Fruit fly (Drosophila melanogaster) whole organism, embryonic: ENCODE results near the gene CG17929.

ENCODE experiments used
- Adf1 ChIP-seq: fragments of 200-800 bp; sonication (Bioruptor generic); IDR thresholded peaks from 2 replicates; pipeline ENCODE4 v1.3.6; 2022; ENCODE audit warnings: missing biosample characterization, missing genetic modification characterization
- Awh ChIP-seq: fragments of 200-800 bp; sonication (Bioruptor generic); IDR thresholded peaks from 2 replicates; pipeline ENCODE4, ENCODE4 v1.3.6; 2022; ENCODE audit warnings: missing biosample characterization, missing genetic modification characterization
- BtbVII ChIP-seq: fragments of 200-800 bp; sonication (Bioruptor generic); optimal IDR thresholded peaks from 3 replicates; lab custom pipeline; 2017; ENCODE audit warnings: missing biosample characterization, mild to moderate bottlenecking, missing genetic modification characterization
- CG10543 ChIP-seq: fragments of 200-800 bp; sonication (Bioruptor generic); optimal IDR thresholded peaks from 3 replicates; lab custom pipeline; 2017; ENCODE audit warnings: missing biosample characterization, mild to moderate bottlenecking, missing genetic modification characterization, moderate library complexity
- CG11456 ChIP-seq: fragments of 200-800 bp; sonication (Bioruptor generic); IDR thresholded peaks from 3 replicates; pipeline ENCODE4 v1.3.6; 2022; ENCODE audit warnings: missing biosample characterization, missing genetic modification characterization
- CG15269 ChIP-seq: fragments of 200-800 bp; sonication (Bioruptor generic); optimal IDR thresholded peaks from 2 replicates; lab custom pipeline; 2018; ENCODE audit warnings: missing biosample characterization, mild to moderate bottlenecking, missing genetic modification characterization, moderate library complexity
- CG1529 ChIP-seq: fragments of 200-800 bp; sonication (Bioruptor generic); optimal IDR thresholded peaks from 3 replicates; lab custom pipeline; 2018; ENCODE audit warnings: missing biosample characterization, missing genetic modification characterization
- CG15479 ChIP-seq: fragments of 200-800 bp; sonication (Bioruptor generic); optimal IDR thresholded peaks from 3 replicates; lab custom pipeline; 2019; ENCODE audit warnings: missing biosample characterization, mild to moderate bottlenecking, missing genetic modification characterization, moderate library complexity
- CG15514 ChIP-seq: fragments of 200-800 bp; sonication (Bioruptor generic); optimal IDR thresholded peaks from 3 replicates; lab custom pipeline; 2017; ENCODE audit warnings: missing biosample characterization, missing genetic modification characterization, mild to moderate bottlenecking, moderate library complexity, missing genetic modification reagents
- CG16815 ChIP-seq: fragments of 200-800 bp; sonication (Bioruptor generic); optimal IDR thresholded peaks from 3 replicates; lab custom pipeline; 2017; ENCODE audit warnings: missing biosample characterization, mild to moderate bottlenecking, missing genetic modification characterization
- CG17359 ChIP-seq: fragments of 200-800 bp; sonication (Bioruptor generic); optimal IDR thresholded peaks from 3 replicates; lab custom pipeline; 2018; ENCODE audit warnings: missing biosample characterization, mild to moderate bottlenecking, missing genetic modification characterization, moderate library complexity
- CG17829 ChIP-seq: fragments of 200-800 bp; optimal IDR thresholded peaks from 2 replicates; lab custom pipeline; 2019; ENCODE audit warnings: missing biosample characterization, mild to moderate bottlenecking, missing genetic modification characterization, moderate library complexity
- CG32532 ChIP-seq: fragments of 200-800 bp; sonication (Bioruptor generic); IDR thresholded peaks from 2 replicates; pipeline ENCODE4 v1.3.6; 2022; ENCODE audit warnings: missing biosample characterization, missing genetic modification characterization
- CG34376 ChIP-seq: fragments of 200-800 bp; sonication (Bioruptor generic); optimal IDR thresholded peaks from 2 replicates; lab custom pipeline; 2018; ENCODE audit warnings: missing biosample characterization, mild to moderate bottlenecking, missing genetic modification characterization
- CG4360 ChIP-seq: fragments of 200-800 bp; sonication (Bioruptor generic); IDR thresholded peaks from 2 replicates; pipeline ENCODE4 v1.3.6; 2022; ENCODE audit warnings: missing biosample characterization, missing genetic modification characterization
- CG5180 ChIP-seq: fragments of 200-800 bp; sonication (Bioruptor generic); optimal IDR thresholded peaks from 3 replicates; lab custom pipeline; 2017; ENCODE audit warnings: missing biosample characterization, missing genetic modification characterization, mild to moderate bottlenecking, moderate library complexity, missing genetic modification reagents
- CG8290 ChIP-seq, 3 experiments: fragments of 200-800 bp; sonication (Bioruptor generic); optimal IDR thresholded peaks; 2 replicates each; lab custom pipeline; 2016 to 2019; ENCODE audit warnings: missing biosample characterization in 3 of 3, missing genetic modification characterization in 3 of 3, mild to moderate bottlenecking in 2 of 3, moderate library complexity in 1 of 3
- CG9932 ChIP-seq: fragments of 200-800 bp; sonication (Bioruptor generic); IDR thresholded peaks from 2 replicates; pipeline ENCODE4 v1.3.6; 2022; ENCODE audit warnings: missing biosample characterization, missing genetic modification characterization
- Chrac-16 ChIP-seq: fragments of 200-800 bp; sonication (Bioruptor generic); optimal IDR thresholded peaks from 3 replicates; lab custom pipeline; 2016; ENCODE audit warnings: missing biosample characterization, missing genetic modification characterization
- Dbx ChIP-seq: fragments of 200-800 bp; sonication (Bioruptor generic); IDR thresholded peaks from 3 replicates; pipeline ENCODE4 v1.3.6; 2022; ENCODE audit warnings: missing biosample characterization, missing genetic modification characterization
- Dek ChIP-seq: fragments of 200-800 bp; sonication (Bioruptor generic); optimal IDR thresholded peaks from 3 replicates; lab custom pipeline; 2019; ENCODE audit warnings: missing biosample characterization, mild to moderate bottlenecking, missing genetic modification characterization, moderate library complexity
- Dfd ChIP-seq, 2 experiments: fragments of >200 bp; optimal IDR thresholded peaks; 2 replicates each; lab custom pipeline; 2017; ENCODE audit warnings: missing biosample characterization in 2 of 2, missing genetic modification characterization in 2 of 2
- Dll ChIP-seq: fragments of 200-800 bp; sonication (Bioruptor generic); IDR thresholded peaks from 4 replicates; pipeline ENCODE4 v1.3.6; 2022; ENCODE audit warnings: missing biosample characterization, missing genetic modification characterization; ENCODE audit not compliant: partially characterized antibody
- MBD-R2 ChIP-seq: fragments of 200-800 bp; sonication (Bioruptor generic); IDR thresholded peaks from 2 replicates; pipeline ENCODE4 v1.3.6; 2022; ENCODE audit warnings: missing biosample characterization, missing genetic modification characterization
- Med ChIP-seq: fragments of 200-800 bp; sonication (Bioruptor generic); peaks from one replicate; lab custom pipeline; 2016; ENCODE audit warnings: missing biosample characterization, missing genetic modification characterization, mild to moderate bottlenecking, inconsistent platforms, moderate library complexity
- Meics ChIP-seq: fragments of 200-800 bp; sonication (Bioruptor generic); optimal IDR thresholded peaks from 2 replicates; lab custom pipeline; 2017; ENCODE audit warnings: missing biosample characterization, mild to moderate bottlenecking, missing genetic modification characterization
- NFAT ChIP-seq: fragments of 200-800 bp; sonication (Bioruptor generic); IDR thresholded peaks from 2 replicates; pipeline ENCODE4 v1.3.6; 2022; ENCODE audit warnings: missing biosample characterization, missing genetic modification characterization
- Nf-YC ChIP-seq: fragments of 200-800 bp; optimal IDR thresholded peaks from 3 replicates; lab custom pipeline; 2019; ENCODE audit warnings: missing biosample characterization, mild to moderate bottlenecking, missing genetic modification characterization, moderate library complexity
- Side ChIP-seq: fragments of 200-800 bp; sonication (Bioruptor generic); optimal IDR thresholded peaks from 2 replicates; lab custom pipeline; 2016; ENCODE audit warnings: missing biosample characterization, missing genetic modification characterization
- Sin3A ChIP-seq: fragments of >200 bp; optimal IDR thresholded peaks from 2 replicates; lab custom pipeline; 2018
- Sry-β ChIP-seq: fragments of 200-800 bp; sonication (Bioruptor generic); optimal IDR thresholded peaks from 2 replicates; lab custom pipeline; 2018; ENCODE audit warnings: missing biosample characterization, mild to moderate bottlenecking, missing genetic modification characterization, moderate library complexity
- ase ChIP-seq: fragments of 200-800 bp; sonication (Bioruptor generic); IDR thresholded peaks from 3 replicates; pipeline ENCODE4 v1.3.6; 2022; ENCODE audit warnings: missing biosample characterization, missing genetic modification characterization
- bcd ChIP-seq: fragments of 200-800 bp; sonication (Bioruptor generic); optimal IDR thresholded peaks from 2 replicates; lab custom pipeline; 2017; ENCODE audit warnings: missing biosample characterization, mild to moderate bottlenecking, missing genetic modification characterization
- br ChIP-seq: fragments of >200 bp; optimal IDR thresholded peaks from 2 replicates; lab custom pipeline; 2017
- chn ChIP-seq: fragments of 200-800 bp; sonication (Bioruptor generic); optimal IDR thresholded peaks from 2 replicates; lab custom pipeline; 2016; ENCODE audit warnings: missing biosample characterization, missing genetic modification characterization
- gsb ChIP-seq: fragments of 200-800 bp; sonication (Bioruptor generic); IDR thresholded peaks from 2 replicates; pipeline ENCODE4 v1.3.6; 2022; ENCODE audit warnings: missing biosample characterization, missing genetic modification characterization
- ken ChIP-seq: fragments of 200-800 bp; sonication (Bioruptor generic); IDR thresholded peaks from 3 replicates; pipeline ENCODE4 v1.3.6; 2022; ENCODE audit warnings: missing biosample characterization, missing genetic modification characterization
- maf-S ChIP-seq: fragments of 200-800 bp; sonication (Bioruptor generic); optimal IDR thresholded peaks from 2 replicates; lab custom pipeline; 2016; ENCODE audit warnings: missing biosample characterization, missing genetic modification characterization
- mirr ChIP-seq: fragments of 200-800 bp; sonication (Bioruptor generic); optimal IDR thresholded peaks from 3 replicates; lab custom pipeline; 2018; ENCODE audit warnings: missing biosample characterization, mild to moderate bottlenecking, missing genetic modification characterization
- sc ChIP-seq, 3 experiments: fragments of >200 bp in 2 of 3; fragments of 200-800 bp in 1 of 3; sonication (Bioruptor generic) in 1 of 3; optimal IDR thresholded peaks; 2 replicates in 2 of 3; 3 replicates in 1 of 3; lab custom pipeline; 2017; ENCODE audit warnings: mild to moderate bottlenecking in 1 of 3, missing biosample characterization in 1 of 3, missing genetic modification characterization in 1 of 3, missing genetic modification reagents in 1 of 3
- sima ChIP-seq: fragments of 200-800 bp; sonication (Bioruptor generic); optimal IDR thresholded peaks from 2 replicates; lab custom pipeline; 2016; ENCODE audit warnings: missing biosample characterization, missing genetic modification characterization
- so ChIP-seq: fragments of 200-800 bp; sonication (Bioruptor generic); IDR thresholded peaks from 3 replicates; pipeline ENCODE4 v1.3.6; 2022; ENCODE audit warnings: missing biosample characterization, missing genetic modification characterization
- sob ChIP-seq: fragments of 200-800 bp; sonication (Bioruptor generic); IDR thresholded peaks from 2 replicates; pipeline ENCODE4 v1.3.6; 2022; ENCODE audit warnings: missing biosample characterization, missing genetic modification characterization
- stwl ChIP-seq: fragments of 200-800 bp; sonication (Bioruptor generic); optimal IDR thresholded peaks from 3 replicates; lab custom pipeline; 2018; ENCODE audit warnings: missing biosample characterization, mild to moderate bottlenecking, missing genetic modification characterization, moderate library complexity
- sug ChIP-seq: fragments of 200-800 bp; optimal IDR thresholded peaks from 2 replicates; lab custom pipeline; 2019; ENCODE audit warnings: missing biosample characterization, mild to moderate bottlenecking, missing genetic modification characterization, moderate library complexity
- tna ChIP-seq: fragments of 200-800 bp; sonication (Bioruptor generic); IDR thresholded peaks from 2 replicates; pipeline ENCODE4 v1.3.6; 2022; ENCODE audit warnings: missing biosample characterization, missing genetic modification characterization; ENCODE audit not compliant: partially characterized antibody
- ttk ChIP-seq: fragments of 200-800 bp; sonication (Bioruptor generic); IDR thresholded peaks from 2 replicates; pipeline ENCODE4 v2.1.2; 2022; ENCODE audit warnings: missing biosample characterization, missing genetic modification characterization
- twi ChIP-seq: fragments of 200-800 bp; optimal IDR thresholded peaks from 2 replicates; lab custom pipeline; 2019; ENCODE audit warnings: missing biosample characterization, mild to moderate bottlenecking, missing genetic modification characterization, moderate library complexity

Gene CG17929

DNA sequence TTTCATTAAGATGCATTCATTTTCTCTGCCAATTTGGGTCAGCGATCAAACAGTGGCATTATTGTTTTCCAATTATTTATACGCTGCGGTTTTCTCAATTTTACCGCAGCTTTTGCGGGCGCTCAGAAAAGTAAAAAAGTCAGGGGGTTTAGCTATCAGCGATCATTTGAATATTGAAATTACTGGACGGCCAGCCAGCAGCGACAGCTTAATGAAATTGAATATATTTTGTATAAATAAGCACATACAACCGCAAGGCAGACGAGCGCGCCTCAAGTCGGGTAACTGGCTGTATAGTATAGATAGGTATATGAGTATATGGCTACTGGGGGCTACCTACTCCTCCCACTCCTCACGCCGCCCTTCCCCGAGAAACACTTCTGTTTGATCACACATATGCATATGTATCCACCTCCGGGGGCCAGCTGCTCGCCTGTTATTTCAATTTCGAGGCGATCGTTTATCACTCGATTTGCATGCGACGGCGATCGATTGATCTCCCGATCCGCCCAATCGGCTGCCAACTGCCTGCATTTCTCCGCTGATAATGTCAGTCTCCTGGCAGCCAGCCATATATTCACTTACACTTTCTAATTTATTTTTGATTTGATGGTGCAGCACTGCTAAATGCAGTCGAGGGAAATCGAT lies 31.0 kb downstream of the CG17929 start (continued):
- no peak for TF ChIP-seq Sry-β (GFP tag; lab: Kevin White, UChicago)
- no peak for TF ChIP-seq CG4360 (GFP tag; lab: Robert Waterston, UW)
- TF ChIP-seq, all 482 proteins: peak for 15

DNA sequence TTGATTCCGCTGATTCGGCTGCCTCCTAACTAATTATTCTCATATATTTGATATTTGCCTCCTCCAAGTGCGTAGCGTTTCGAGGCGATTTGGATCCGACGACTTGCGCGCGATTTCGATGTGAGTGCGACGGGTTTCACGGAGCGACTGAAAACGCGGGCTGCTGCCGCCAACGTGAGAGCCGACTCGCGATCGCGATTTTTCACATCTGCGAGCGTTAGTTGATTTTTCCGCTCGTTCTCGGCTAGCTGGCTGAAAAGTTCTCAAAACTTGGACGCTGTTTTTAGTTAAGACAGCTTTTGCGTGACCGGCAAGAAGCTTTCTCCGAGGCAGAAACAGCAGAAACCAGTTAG lies 31.5 kb downstream of the CG17929 start, which contains the start of gene CG10311:
CG10311 (minus strand) TSS at position 153 of the 353 bp plus-strand sequence.
- TF ChIP-seq Sin3A = no peak
- TF ChIP-seq Med (GFP tag; lab: Kevin White, UChicago) = peak; percentile 57
- no peak for TF ChIP-seq CG15479 (GFP tag; lab: Kevin White, UChicago)
- TF ChIP-seq CG32532 (GFP tag; lab: Robert Waterston, UW) = peak; percentile 17; the same call in 1 of the 2 replicates
- TF ChIP-seq CG9932 (GFP tag; lab: Robert Waterston, UW) = no peak
- no peak for TF ChIP-seq Chrac-16 (GFP tag; lab: Kevin White, UChicago)
- no peak for TF ChIP-seq Dfd (GFP tag; optimal IDR thresholded peaks at IDR 0.05; lab: Kevin White, UChicago)
- peak; percentile 8 for TF ChIP-seq mirr (GFP tag; lab: Kevin White, UChicago)
- no peak for TF ChIP-seq CG17359
- no peak for TF ChIP-seq Awh (GFP tag; lab: Robert Waterston, UW)
- no peak for TF ChIP-seq CG8290 (GFP tag; optimal IDR thresholded peaks at IDR 0.05; lab: Kevin White, UChicago)
- peak in 1 of 2 experiments; percentile 50 for TF ChIP-seq CG8290 (tag; optimal IDR thresholded peaks at IDR 0.05; lab: Kevin White, UChicago)
- no peak for TF ChIP-seq maf-S (GFP tag; lab: Kevin White, UChicago)
- TF ChIP-seq sob (GFP tag; lab: Robert Waterston, UW) = 0 out of 2 replicates have a peak, but pooled peaks have one; percentile 32
- peak; percentile 58 for TF ChIP-seq CG34376 (GFP tag; lab: Kevin White, UChicago)
- TF ChIP-seq CG17829 = no peak
- no peak for TF ChIP-seq CG5180 (GFP tag; lab: Kevin White, UChicago)
- no peak for TF ChIP-seq Side (GFP tag; lab: Kevin White, UChicago)
- TF ChIP-seq br (lab: Kevin White, UChicago) = no peak
- peak; percentile 1 for TF ChIP-seq Meics (GFP tag; lab: Kevin White, UChicago)
- no peak for TF ChIP-seq stwl
- TF ChIP-seq sc (optimal IDR thresholded peaks at IDR 0.05; lab: Kevin White, UChicago) = no peak
- no peak for TF ChIP-seq sc (GFP tag; optimal IDR thresholded peaks at IDR 0.05; lab: Kevin White, UChicago)
- TF ChIP-seq Dek (tag; lab: Kevin White, UChicago) = no peak
- TF ChIP-seq gsb = no peak
- TF ChIP-seq ase (GFP tag; lab: Robert Waterston, UW) = no peak
- no peak for TF ChIP-seq bcd
- TF ChIP-seq Dll (GFP tag; lab: Robert Waterston, UW) = 0 out of 4 replicates have a peak, but pooled peaks have one; percentile 22
- no peak for TF ChIP-seq Nf-YC (tag; lab: Kevin White, UChicago)
- TF ChIP-seq twi (tag; lab: Kevin White, UChicago) = no peak
- 0 out of 3 replicates have a peak, but pooled peaks have one; percentile 12 for TF ChIP-seq so
- TF ChIP-seq Adf1 (GFP tag; lab: Robert Waterston, UW) = peak; percentile 53; the same call in 1 of the 2 replicates
- no peak for TF ChIP-seq BtbVII (GFP tag; lab: Kevin White, UChicago)
- no peak for TF ChIP-seq CG15269 (tag; lab: Kevin White, UChicago)
- no peak for TF ChIP-seq CG16815
- TF ChIP-seq Dbx = 0 out of 3 replicates have a peak, but pooled peaks have one; percentile 30
- TF ChIP-seq ken (GFP tag; lab: Robert Waterston, UW) = no peak
- TF ChIP-seq NFAT (GFP tag; lab: Robert Waterston, UW) = peak; percentile 28; the same call in 1 of the 2 replicates
- peak; percentile 14 for TF ChIP-seq sug (tag; lab: Kevin White, UChicago)
- peak; percentile 71 for TF ChIP-seq CG10543
- peak; percentile 28 for TF ChIP-seq CG15514
- TF ChIP-seq ttk (GFP tag; lab: Robert Waterston, UW) = no peak
- TF ChIP-seq tna = no peak
- no peak for TF ChIP-seq sima (GFP tag; lab: Kevin White, UChicago)
- peak; percentile 16; the same call in 1 of the 2 replicates for TF ChIP-seq MBD-R2 (GFP tag; lab: Robert Waterston, UW)
- TF ChIP-seq CG1529 (GFP tag; lab: Kevin White, UChicago) = no peak
- no peak for TF ChIP-seq chn (GFP tag; lab: Kevin White, UChicago)
- TF ChIP-seq CG11456 = no peak
